Worm (Caenorhabditis elegans) whole organism, L4 larva: ENCODE data around the gene tra-1.

Experiments
- Y48G9A.11 ChIP-seq: fragments of 200-800 bp; sonication (Bioruptor generic); IDR thresholded peaks from 2 replicates; pipeline ENCODE4 v1.3.6; 2022; ENCODE audit warnings: missing genetic modification reagents, missing genetic modification characterization, missing compliant biosample characterization
- ceh-28 ChIP-seq: fragments of 150-350 bp; optimal IDR thresholded peaks from 2 replicates; lab custom pipeline; 2014; ENCODE audit warnings: missing biosample characterization, missing genetic modification reagents, missing genetic modification characterization
- lin-38 ChIP-seq: fragments of 200-800 bp; sonication (Bioruptor generic); IDR thresholded peaks from 2 replicates; pipeline ENCODE4 v1.3.6; 2022; ENCODE audit warnings: missing genetic modification reagents, missing genetic modification characterization, missing compliant biosample characterization
- set-16 ChIP-seq: fragments of 200-800 bp; sonication (Bioruptor generic); IDR thresholded peaks from 2 replicates; pipeline ENCODE4 v1.3.6; 2022; ENCODE audit warnings: missing genetic modification reagents, missing genetic modification characterization, missing compliant biosample characterization
- vab-7 ChIP-seq: fragments of 200-800 bp; sonication (Bioruptor generic); IDR thresholded peaks from 2 replicates; pipeline ENCODE4 v1.3.6; 2022; ENCODE audit warnings: missing genetic modification reagents, missing genetic modification characterization, missing compliant biosample characterization

The tra-1 gene

DNA sequence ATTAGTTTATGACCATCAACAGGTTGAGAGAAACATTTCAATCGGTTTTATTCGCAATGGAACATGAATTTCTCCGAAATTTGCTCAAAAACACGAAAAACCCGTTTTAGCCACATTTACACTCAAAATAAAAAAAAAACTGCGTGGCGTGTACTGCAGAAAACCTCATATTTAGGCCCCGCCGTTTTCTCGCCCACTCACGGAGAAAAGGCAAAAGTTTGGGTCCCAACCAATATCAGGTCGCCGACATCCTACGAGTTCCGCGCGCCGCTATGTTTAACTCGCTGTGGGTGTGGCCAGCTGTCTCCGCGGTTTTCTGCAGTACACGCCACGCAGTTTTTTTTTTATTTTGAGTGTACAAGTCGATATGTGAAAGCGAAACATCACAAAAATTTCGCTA, 71.2 kb downstream of the tra-1 start:
- TF ChIP-seq lin-38 (GFP tag; lab: Robert Waterston, UW) = peak; percentile 49
- 0 out of 2 replicates have a peak, but pooled peaks have one; percentile 18 for TF ChIP-seq Y48G9A.11 (GFP tag; lab: Robert Waterston, UW)
- 0 out of 2 replicates have a peak, but pooled peaks have one; percentile 15 for TF ChIP-seq set-16 (GFP tag; lab: Robert Waterston, UW)
- TF ChIP-seq ceh-28 (tag; lab: Kevin White, UChicago) = no peak
- TF ChIP-seq vab-7 = 0 out of 2 replicates have a peak, but pooled peaks have one; percentile 19
